Fruit fly (Drosophila melanogaster): ENCODE results near the gene Hacd2.
"Not testable (repeated sequence)": the region's sequence is repeated elsewhere in the genome, so short reads cannot be mapped to it uniquely, and the experiment has no call there.

Hacd2 gene

DNA sequence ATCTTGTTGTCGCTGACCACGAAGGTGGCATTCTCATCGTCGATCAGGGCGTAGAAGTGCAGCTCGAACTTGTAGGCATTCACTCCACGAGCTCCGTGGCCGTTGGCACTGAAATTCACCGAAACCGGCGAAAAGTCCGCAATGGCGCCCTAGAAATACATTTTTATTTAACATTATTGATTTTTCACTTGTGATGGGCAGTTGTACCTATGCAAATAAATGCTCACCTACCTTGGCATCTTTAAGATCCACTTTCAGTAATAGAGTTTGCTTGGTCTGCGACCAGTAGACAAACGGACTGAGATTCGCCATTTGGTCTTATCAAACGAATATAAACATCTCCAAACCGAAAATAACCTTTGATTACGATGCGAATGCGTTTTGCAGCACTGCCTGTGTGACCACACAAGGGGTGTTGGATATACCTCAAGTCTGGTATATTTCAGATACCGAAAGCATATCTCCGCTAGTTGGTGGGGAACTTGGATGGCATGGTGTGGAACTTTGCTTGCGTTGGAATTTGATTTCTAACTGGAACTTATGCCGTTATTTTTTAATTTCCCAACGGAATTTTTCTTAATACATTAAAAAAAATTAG lies at the start of gene Hacd2:
Gene Hacd2 (minus strand): TSS at position 403 of the 598 bp plus-strand sequence.
- peak; percentile 21 for TF ChIP-seq CG17801 (GFP tag; optimal IDR thresholded peaks at IDR 0.05; ENCODE audit: partially characterized antibody)

DNA sequence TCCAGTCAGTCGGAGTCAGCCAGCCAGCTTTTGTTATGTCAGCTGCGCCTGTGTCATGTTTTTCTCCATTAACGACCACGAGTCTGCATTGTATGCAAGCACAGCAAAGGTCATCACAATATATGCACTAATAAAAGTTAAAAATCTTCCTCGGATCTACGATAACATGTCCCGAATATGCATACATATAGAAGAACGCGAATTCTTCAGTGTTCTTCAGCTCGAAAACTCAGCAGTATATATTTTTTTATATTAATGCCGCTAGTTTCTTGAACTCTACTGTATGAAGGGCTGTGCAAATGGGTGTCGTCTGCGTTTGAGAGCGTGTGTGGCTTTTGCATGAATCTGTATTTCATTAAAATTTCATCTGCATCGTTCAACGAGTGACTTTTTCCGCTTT lies 36.8 kb upstream of the Hacd2 start:
- TF ChIP-seq CG17801 (GFP tag; optimal IDR thresholded peaks at IDR 0.05; ENCODE audit: partially characterized antibody), result no peak

DNA sequence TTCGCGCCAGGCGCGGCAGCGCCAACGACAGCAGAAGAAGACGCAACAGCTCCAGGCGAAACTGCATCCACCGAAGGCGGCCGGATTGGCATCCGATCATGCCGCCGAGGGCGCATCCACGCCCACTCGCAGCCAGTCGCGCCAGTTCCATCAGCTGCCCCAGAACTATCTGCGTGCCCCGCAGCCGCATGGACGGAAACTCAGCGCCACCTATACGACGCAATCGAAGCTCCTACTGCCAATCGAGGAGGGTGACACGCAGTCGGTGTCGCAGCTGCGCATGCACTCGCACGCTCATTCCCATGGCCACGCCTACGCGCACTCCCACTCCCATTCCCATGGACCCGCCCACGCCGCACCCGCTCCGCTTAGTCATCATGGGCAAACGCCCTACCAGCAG lies 29.8 kb upstream of the Hacd2 start:
- TF ChIP-seq CG17801 (GFP tag; optimal IDR thresholded peaks at IDR 0.05; ENCODE audit: partially characterized antibody), result no peak

DNA sequence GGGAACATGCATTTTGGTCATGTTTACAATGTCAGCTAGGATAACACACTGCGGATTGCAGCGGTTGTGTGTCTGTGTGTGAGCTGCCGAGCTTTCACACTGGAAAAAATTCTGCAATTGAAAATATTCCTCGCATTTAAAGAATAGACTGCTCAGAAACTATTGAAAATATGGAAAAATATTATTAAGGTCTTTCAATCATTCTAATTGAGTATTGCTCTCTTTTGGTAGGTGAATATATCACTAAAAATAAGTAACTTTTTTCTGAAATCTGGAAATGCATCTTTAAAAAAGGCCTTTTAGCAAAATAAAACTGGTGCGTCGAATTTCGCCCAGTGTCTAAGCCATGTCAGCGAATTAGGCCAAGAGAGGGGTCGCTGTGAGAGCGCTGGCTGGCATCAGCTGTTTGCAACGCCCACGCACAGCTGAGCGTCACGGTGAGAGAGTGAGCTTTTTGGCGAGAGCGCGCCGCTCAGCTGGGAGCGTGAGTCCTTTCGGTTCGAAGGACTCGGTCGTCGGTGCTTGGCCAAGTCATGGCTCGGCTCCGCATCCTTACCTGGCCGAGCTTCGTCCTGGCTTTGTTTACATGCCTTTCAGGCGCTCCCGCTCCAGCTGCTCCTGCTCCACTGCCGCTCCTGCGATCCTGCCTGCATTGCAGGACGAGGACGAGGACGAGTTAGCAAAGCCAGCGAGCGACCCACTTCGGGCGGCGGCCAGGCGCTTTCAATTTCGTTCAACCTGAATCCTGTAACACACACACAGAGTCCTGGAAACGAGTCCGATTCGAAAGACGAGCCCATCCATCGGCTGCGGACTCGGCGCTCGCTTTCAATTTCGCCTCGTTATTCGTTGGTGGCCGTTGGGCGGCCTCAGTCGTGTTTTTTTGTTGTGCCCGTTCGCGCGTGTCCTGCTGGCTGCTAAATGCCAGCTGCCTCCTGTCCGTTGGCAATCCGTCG lies 15.7 kb upstream of the Hacd2 start, which contains the start of gene CG46308:
Gene CG46308 (plus strand): TSS at position 864 of the 956 bp plus-strand sequence.
- no peak for TF ChIP-seq CG17801 (GFP tag; optimal IDR thresholded peaks at IDR 0.05; ENCODE audit: partially characterized antibody)

DNA sequence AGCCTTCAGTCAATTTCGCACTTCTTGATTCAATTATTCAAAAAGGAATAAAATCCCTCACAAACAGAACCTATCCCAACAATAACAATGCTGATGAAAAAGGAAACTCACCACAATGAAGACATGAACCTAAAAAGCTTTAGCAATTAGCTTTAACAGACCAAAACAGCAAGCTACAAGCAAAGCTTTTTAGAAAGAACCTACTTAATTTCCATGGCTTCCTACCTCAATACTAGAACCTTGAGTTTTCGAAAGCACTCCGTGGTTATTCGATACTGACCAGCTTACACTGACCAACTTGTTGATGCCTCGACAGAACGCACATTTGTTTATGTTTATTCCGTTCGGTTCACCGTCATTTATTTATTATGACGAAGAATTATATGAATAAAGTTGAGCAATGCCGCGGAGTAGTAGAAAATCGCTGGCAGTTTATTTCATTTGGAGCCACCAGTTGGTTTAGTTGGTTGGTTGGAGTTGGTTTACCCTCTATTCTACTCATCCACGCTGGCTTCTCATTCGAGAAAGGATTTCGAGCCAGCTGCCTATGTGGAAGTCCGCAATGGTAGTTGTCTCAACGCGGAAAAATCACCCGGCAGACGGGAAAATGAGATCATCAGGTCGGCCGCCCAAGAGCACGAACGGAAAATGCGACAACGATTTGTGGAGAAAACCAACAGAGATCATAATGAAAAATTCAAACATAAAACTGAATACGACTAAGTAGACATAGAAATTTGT lies 13.7 kb upstream of the Hacd2 start, which contains the start of gene CG42810:
Gene CG42810 (plus strand): TSS at position 691 of the 741 bp plus-strand sequence.
- no peak for TF ChIP-seq CG17801 (GFP tag; optimal IDR thresholded peaks at IDR 0.05; ENCODE audit: partially characterized antibody)

DNA sequence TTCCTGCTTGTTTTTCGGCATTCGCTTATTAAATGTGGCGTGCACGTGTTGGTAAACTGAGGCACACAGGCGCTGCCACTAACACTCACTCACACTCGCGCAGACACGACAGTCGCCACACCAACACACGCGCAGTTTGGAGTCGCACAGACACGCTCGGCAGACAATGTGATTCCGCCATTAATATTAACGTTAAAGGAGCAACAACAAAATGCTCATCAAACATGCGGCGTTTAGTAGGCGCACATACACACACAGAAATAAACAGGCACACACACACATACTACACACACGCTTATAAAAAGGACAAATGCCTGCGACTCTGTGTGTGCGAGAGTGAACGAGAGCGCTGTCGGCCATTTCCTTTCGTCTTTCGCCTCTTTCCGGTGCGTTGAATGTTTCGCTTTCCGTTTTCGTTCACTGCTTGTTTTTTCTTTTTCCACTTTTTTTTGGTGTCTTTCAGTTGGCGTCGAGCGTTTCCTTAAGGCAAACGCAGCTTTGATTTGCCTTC lies 11.6 kb upstream of the Hacd2 start, which contains the start of gene CG42809:
Gene CG42809 (plus strand): TSS at position 461 of the 511 bp plus-strand sequence.
- no peak for TF ChIP-seq CG17801 (GFP tag; optimal IDR thresholded peaks at IDR 0.05; ENCODE audit: partially characterized antibody)

DNA sequence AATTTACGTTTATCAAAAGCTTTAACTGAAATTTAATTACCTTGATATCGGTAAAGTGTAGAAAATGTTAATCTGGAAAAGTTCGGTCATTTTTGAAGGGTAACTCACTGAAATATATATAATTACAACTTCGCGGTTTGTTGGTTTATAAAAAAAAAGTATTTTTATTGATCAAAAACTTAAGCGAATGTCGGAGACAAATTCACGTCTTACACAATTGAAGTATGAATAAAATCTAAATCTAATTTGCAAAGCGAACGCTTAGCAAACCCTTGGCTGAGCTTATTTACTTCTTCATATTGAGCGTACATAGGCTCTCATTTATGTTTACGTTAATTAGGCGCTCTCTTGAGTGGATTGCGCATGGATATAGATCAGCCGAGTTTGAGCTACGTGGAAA lies 3.9 kb upstream of the Hacd2 start, which contains the start of gene Hsp60D:
Gene Hsp60D (minus strand): TSS at position 101 of the 400 bp plus-strand sequence.
- TF ChIP-seq CG17801 (GFP tag; optimal IDR thresholded peaks at IDR 0.05; ENCODE audit: partially characterized antibody), result not testable (repeated sequence)

DNA sequence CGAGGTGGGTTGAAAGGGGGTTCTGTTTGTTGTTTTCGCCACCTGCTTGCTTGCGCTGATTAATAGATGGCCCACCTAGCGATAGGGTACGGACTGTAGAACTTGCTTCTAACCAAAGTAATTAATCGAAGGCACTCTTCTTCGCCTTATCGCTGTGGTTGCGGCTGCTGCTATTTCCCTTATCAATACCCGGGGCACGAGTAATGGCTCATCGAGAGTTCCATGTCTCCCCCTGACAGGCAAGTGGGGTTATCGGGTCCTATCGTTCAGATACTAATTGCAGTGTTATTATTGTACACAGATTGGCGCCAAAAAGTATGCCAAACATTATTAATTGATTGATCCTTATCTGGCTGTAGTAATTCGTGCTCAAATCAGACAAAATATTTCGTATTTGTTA lies 8.7 kb downstream of the Hacd2 start:
- no peak for TF ChIP-seq CG17801 (GFP tag; optimal IDR thresholded peaks at IDR 0.05; ENCODE audit: partially characterized antibody)

DNA sequence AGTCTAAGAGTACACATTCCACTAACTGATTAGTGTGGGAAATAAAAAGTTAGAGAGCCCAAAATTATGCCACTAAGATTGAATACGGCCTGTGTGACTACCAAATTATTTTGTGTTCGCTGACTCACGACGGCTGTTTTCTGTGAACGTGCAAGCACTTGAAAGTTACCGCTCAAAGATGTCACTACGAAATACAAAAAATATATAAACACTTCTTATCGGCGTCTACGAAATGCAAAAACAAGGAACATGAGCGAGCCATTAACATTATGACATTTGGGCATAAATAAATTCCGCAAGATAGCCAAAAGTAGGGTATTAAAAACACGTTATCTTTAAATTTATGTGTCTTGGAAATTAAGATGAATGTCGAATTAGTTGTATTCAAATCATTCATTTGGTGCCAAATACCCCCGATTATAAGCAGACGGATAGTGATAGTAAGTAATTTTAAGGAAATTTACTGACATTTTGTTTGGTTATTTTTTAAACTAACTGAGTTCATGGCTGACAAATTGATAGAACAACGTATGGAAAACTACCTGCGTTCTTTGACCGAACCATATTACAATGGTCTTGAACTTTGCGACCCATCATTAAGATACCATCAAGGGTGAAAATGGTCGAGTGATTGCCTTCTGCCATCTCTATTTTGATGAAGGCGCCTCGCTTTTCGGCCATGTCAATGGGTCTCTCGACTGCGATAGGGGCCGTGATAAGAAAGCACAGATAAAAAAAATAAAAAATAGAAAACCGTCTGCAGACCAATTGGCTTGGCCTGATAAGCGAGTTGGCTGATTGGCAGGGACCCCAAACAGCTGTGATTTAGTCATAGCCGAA lies 10.4 kb downstream of the Hacd2 start, which contains the start of gene Tehao:
Gene Tehao (plus strand): TSS at position 828 of the 840 bp plus-strand sequence.
- TF ChIP-seq CG17801 (GFP tag; optimal IDR thresholded peaks at IDR 0.05; ENCODE audit: partially characterized antibody), result no peak

DNA sequence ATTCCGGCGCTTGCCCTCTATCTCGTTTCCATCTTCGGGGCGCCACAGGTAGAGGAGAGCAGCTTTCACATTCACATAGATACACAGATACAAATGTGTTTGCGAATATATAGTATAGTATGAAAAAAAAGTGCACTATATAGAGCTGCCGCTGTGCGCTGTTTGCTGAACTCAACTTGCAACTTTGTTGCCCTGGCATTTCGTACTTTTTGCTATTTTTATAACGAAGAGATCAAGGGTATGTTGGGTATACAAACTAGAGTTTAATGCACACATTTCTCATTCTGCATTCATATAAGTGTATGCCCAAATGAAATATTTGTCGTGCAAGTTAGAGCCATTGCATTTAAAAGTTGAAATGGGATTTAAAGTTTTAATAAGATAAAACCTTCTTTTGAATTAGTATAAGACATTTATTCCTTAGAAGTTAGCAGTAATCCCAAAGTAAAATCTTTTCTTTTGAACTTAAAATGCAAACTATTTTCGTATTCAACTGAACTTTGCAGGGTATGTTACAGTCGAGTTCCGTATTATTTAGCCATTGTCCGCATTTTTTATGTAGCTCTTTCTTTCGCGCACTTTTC lies 14.4 kb downstream of the Hacd2 start:
- no peak for TF ChIP-seq CG17801 (GFP tag; optimal IDR thresholded peaks at IDR 0.05; ENCODE audit: partially characterized antibody)

DNA sequence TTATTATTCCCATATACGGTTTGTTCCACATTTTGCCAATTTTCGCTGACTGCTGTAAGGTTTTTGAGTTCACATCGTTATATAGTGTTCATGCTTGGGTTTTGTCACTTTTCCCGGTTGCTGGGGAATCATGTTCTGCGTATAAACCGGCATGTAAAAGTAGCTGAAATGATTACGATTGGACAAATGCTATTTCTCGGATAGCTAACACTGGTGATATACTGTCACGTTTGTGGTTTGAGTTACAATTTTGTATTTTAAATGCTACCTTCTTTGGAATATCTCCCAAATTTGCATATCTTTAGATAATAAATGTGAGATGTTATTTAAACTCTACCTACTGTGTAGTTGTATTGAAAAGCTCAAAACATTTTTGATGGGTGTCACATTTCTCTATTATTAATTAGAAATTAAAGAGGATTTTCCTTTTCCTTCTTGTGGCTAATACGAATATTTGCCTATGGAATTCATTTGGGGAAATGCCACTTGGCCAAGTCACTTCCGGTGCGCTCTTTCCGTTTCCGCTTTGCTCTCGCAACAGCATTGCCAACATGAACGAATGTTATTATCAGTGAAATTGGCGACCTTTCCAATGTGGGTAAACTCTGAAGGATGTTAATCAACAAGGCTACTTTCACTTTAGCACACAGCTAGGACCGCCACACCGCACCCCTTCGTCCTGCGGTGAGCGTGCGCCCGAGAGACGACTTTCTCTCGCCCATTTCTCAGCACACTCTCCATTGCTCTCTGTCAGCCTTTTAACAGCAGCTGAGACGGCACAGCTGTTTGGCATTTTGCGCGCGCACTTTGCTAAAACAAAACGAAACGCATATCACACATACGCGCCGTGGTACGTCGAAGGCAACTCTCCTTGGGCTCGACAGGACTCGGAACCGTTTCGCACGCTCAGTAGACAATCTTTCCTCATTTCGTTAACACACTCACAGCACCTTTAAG lies 30.6 kb downstream of the Hacd2 start, which contains the start of the genes CG16956, CG42784 and CG43850:
Gene CG16956 (minus strand): TSS at position 51 of the 957 bp plus-strand sequence.
Gene CG42784 (plus strand): TSS at position 907 of the 957 bp plus-strand sequence.
Gene CG43850 (plus strand): TSS at position 907 of the 957 bp plus-strand sequence.
- TF ChIP-seq CG17801 (GFP tag; optimal IDR thresholded peaks at IDR 0.05; ENCODE audit: partially characterized antibody), result no peak

DNA sequence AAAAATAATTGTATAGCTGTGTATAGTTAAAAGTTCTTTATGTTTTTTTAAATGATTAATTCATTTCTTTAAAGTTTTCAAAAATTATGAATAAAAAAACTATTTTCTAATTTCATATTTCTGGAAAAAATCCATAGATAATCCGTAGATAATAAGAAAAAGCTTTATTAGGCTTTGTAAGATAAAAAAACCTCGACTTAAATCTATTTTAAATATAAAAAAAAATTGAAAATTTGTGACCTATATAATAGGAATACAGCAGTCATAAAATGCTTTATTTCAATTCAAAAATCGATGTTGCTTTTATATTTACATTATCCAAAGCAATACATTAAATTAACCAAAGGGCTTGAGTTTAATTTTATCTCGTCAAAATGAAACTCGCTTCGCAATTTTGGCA lies 33.2 kb downstream of the Hacd2 start, which contains the start of gene Flad2:
Gene Flad2 (plus strand): TSS at position 301 of the 400 bp plus-strand sequence.
- TF ChIP-seq CG17801 (GFP tag; optimal IDR thresholded peaks at IDR 0.05; ENCODE audit: partially characterized antibody), result no peak
